Fruit fly (Drosophila melanogaster) whole organism, embryonic: ENCODE measurements around the gene mRpL55.

Experiments used
- ATbp ChIP-seq: fragments of 200-800 bp; sonication (Bioruptor generic); optimal IDR thresholded peaks from 2 replicates; lab custom pipeline; 2017; ENCODE audit warnings: missing biosample characterization, mild to moderate bottlenecking, missing genetic modification characterization, missing genetic modification reagents
- BtbVII ChIP-seq: fragments of 200-800 bp; sonication (Bioruptor generic); optimal IDR thresholded peaks from 3 replicates; lab custom pipeline; 2017; ENCODE audit warnings: missing biosample characterization, mild to moderate bottlenecking, missing genetic modification characterization
- CG10543 ChIP-seq: fragments of 200-800 bp; sonication (Bioruptor generic); optimal IDR thresholded peaks from 3 replicates; lab custom pipeline; 2017; ENCODE audit warnings: missing biosample characterization, mild to moderate bottlenecking, missing genetic modification characterization, moderate library complexity
- CG11085 ChIP-seq: fragments of 200-800 bp; sonication (Bioruptor generic); IDR thresholded peaks from 2 replicates; pipeline ENCODE4 v1.3.6; 2022; ENCODE audit warnings: missing biosample characterization, missing genetic modification characterization
- CG11560 ChIP-seq: fragments of 200-800 bp; sonication (Bioruptor generic); IDR thresholded peaks from 3 replicates; pipeline ENCODE4 v1.3.6; 2022; ENCODE audit warnings: missing biosample characterization, missing genetic modification characterization
- CG14050 ChIP-seq: fragments of 200-800 bp; sonication (Bioruptor generic); IDR thresholded peaks from 3 replicates; pipeline ENCODE4 v1.3.6; 2022; ENCODE audit warnings: missing biosample characterization, missing genetic modification characterization
- CG15073 ChIP-seq: fragments of 200-800 bp; sonication (Bioruptor generic); optimal IDR thresholded peaks from 2 replicates; lab custom pipeline; 2016; ENCODE audit warnings: missing biosample characterization, missing genetic modification characterization
- CG16813 ChIP-seq: fragments of 200-800 bp; sonication (Bioruptor generic); IDR thresholded peaks from 3 replicates; pipeline ENCODE4 v1.3.6; 2022; ENCODE audit warnings: missing biosample characterization, missing genetic modification characterization; ENCODE audit not compliant: partially characterized antibody
- CG17328 ChIP-seq: fragments of 200-800 bp; sonication (Bioruptor generic); IDR thresholded peaks from 2 replicates; pipeline ENCODE4 v1.3.6; 2022; ENCODE audit warnings: missing biosample characterization, missing genetic modification characterization
- CG2120 ChIP-seq: fragments of 200-800 bp; sonication (Bioruptor generic); optimal IDR thresholded peaks from 3 replicates; lab custom pipeline; 2016; ENCODE audit warnings: missing biosample characterization, missing genetic modification characterization
- CG30403 ChIP-seq: fragments of 200-800 bp; sonication (Bioruptor generic); optimal IDR thresholded peaks from 3 replicates; lab custom pipeline; 2016; ENCODE audit warnings: missing biosample characterization, missing genetic modification characterization
- CG31441 ChIP-seq: fragments of 200-800 bp; sonication (Bioruptor generic); IDR thresholded peaks from 2 replicates; pipeline ENCODE4 v1.3.6; 2022; ENCODE audit warnings: missing biosample characterization, missing genetic modification characterization
- CG3407 ChIP-seq: fragments of 200-800 bp; sonication (Bioruptor generic); optimal IDR thresholded peaks from 2 replicates; lab custom pipeline; 2018; ENCODE audit warnings: missing biosample characterization, mild to moderate bottlenecking, missing genetic modification characterization
- CG34422 ChIP-seq: fragments of 200-800 bp; sonication (Bioruptor generic); IDR thresholded peaks from 3 replicates; pipeline ENCODE4 v1.3.6; 2022; ENCODE audit warnings: missing biosample characterization, missing genetic modification characterization
- CG3847 ChIP-seq: fragments of 200-800 bp; sonication (Bioruptor generic); IDR thresholded peaks from 2 replicates; pipeline ENCODE4 v1.3.6; 2022; ENCODE audit warnings: missing biosample characterization, missing genetic modification characterization
- CG4424 ChIP-seq: fragments of 200-800 bp; sonication (Bioruptor generic); optimal IDR thresholded peaks from 3 replicates; lab custom pipeline; 2016; ENCODE audit warnings: missing biosample characterization, missing genetic modification characterization
- CG7786 ChIP-seq: fragments of 200-800 bp; sonication (Bioruptor generic); optimal IDR thresholded peaks from 2 replicates; lab custom pipeline; 2016; ENCODE audit warnings: missing biosample characterization, missing genetic modification characterization
- CG7839 ChIP-seq: fragments of 200-800 bp; sonication (Bioruptor generic); optimal IDR thresholded peaks from 3 replicates; lab custom pipeline; 2018; ENCODE audit warnings: missing biosample characterization, mild to moderate bottlenecking, missing genetic modification characterization, moderate library complexity
- CG8281 ChIP-seq: fragments of 200-800 bp; sonication (Bioruptor generic); optimal IDR thresholded peaks from 2 replicates; lab custom pipeline; 2018; ENCODE audit warnings: missing biosample characterization, mild to moderate bottlenecking, missing genetic modification characterization, moderate library complexity
- CG9876 ChIP-seq: fragments of 200-800 bp; sonication (Bioruptor generic); optimal IDR thresholded peaks from 2 replicates; lab custom pipeline; 2016; ENCODE audit warnings: missing biosample characterization, missing genetic modification characterization
- Dad ChIP-seq: fragments of 200-800 bp; sonication (Bioruptor generic); optimal IDR thresholded peaks from 3 replicates; lab custom pipeline; 2016; ENCODE audit warnings: missing biosample characterization, missing genetic modification characterization
- Dll ChIP-seq: fragments of 200-800 bp; sonication (Bioruptor generic); IDR thresholded peaks from 4 replicates; pipeline ENCODE4 v1.3.6; 2022; ENCODE audit warnings: missing biosample characterization, missing genetic modification characterization; ENCODE audit not compliant: partially characterized antibody
- Gsc ChIP-seq: fragments of 200-800 bp; sonication (Bioruptor generic); IDR thresholded peaks from 2 replicates; pipeline ENCODE4 v1.3.6; 2022; ENCODE audit warnings: missing biosample characterization, missing genetic modification characterization
- Hsf ChIP-seq: fragments of 200-800 bp; sonication (Bioruptor generic); optimal IDR thresholded peaks from 3 replicates; lab custom pipeline; 2016; ENCODE audit warnings: missing biosample characterization, missing genetic modification characterization
- Kr ChIP-seq: fragments of 200-800 bp; sonication (Bioruptor generic); optimal IDR thresholded peaks from 2 replicates; lab custom pipeline; 2017; ENCODE audit warnings: missing biosample characterization, mild to moderate bottlenecking, missing genetic modification characterization
- Max ChIP-seq: fragments of 200-800 bp; sonication (Bioruptor generic); optimal IDR thresholded peaks from 2 replicates; lab custom pipeline; 2016; ENCODE audit warnings: missing biosample characterization, mild to moderate bottlenecking, missing genetic modification characterization
- Med ChIP-seq: fragments of 200-800 bp; sonication (Bioruptor generic); peaks from one replicate; lab custom pipeline; 2016; ENCODE audit warnings: missing biosample characterization, missing genetic modification characterization, mild to moderate bottlenecking, inconsistent platforms, moderate library complexity
- Meics ChIP-seq: fragments of 200-800 bp; sonication (Bioruptor generic); optimal IDR thresholded peaks from 2 replicates; lab custom pipeline; 2017; ENCODE audit warnings: missing biosample characterization, mild to moderate bottlenecking, missing genetic modification characterization
- Mrtf ChIP-seq: fragments of 200-800 bp; sonication (Bioruptor generic); IDR thresholded peaks from 3 replicates; pipeline ENCODE4 v1.3.6; 2022; ENCODE audit warnings: missing biosample characterization, missing genetic modification characterization
- Nf-YC ChIP-seq: fragments of 200-800 bp; optimal IDR thresholded peaks from 3 replicates; lab custom pipeline; 2019; ENCODE audit warnings: missing biosample characterization, mild to moderate bottlenecking, missing genetic modification characterization, moderate library complexity
- Sox102F ChIP-seq: fragments of 200-800 bp; sonication (Bioruptor generic); optimal IDR thresholded peaks from 2 replicates; lab custom pipeline; 2018; ENCODE audit warnings: missing biosample characterization, mild to moderate bottlenecking, missing genetic modification characterization, moderate library complexity
- bab2 ChIP-seq: fragments of 200-800 bp; sonication (Bioruptor generic); optimal IDR thresholded peaks from 2 replicates; lab custom pipeline; 2016; ENCODE audit warnings: missing biosample characterization, missing genetic modification characterization
- br ChIP-seq: fragments of >200 bp; optimal IDR thresholded peaks from 2 replicates; lab custom pipeline; 2017
- chn ChIP-seq: fragments of 200-800 bp; sonication (Bioruptor generic); optimal IDR thresholded peaks from 2 replicates; lab custom pipeline; 2016; ENCODE audit warnings: missing biosample characterization, missing genetic modification characterization
- crol ChIP-seq: fragments of 200-800 bp; sonication (Bioruptor generic); IDR thresholded peaks from 2 replicates; pipeline ENCODE4 v1.3.6; 2022; ENCODE audit warnings: missing biosample characterization, missing genetic modification characterization
- dati ChIP-seq: fragments of 200-800 bp; sonication (Bioruptor generic); IDR thresholded peaks from 2 replicates; pipeline ENCODE4 v1.3.6; 2022; ENCODE audit warnings: missing biosample characterization, missing genetic modification characterization
- ewg ChIP-seq: fragments of 200-800 bp; sonication (Bioruptor generic); optimal IDR thresholded peaks from 3 replicates; lab custom pipeline; 2017; ENCODE audit warnings: mild to moderate bottlenecking, missing biosample characterization, missing genetic modification reagents, missing genetic modification characterization
- gfzf ChIP-seq: fragments of 200-800 bp; sonication (Bioruptor generic); optimal IDR thresholded peaks from 2 replicates; lab custom pipeline; 2016; ENCODE audit warnings: missing biosample characterization, mild to moderate bottlenecking, missing genetic modification characterization, moderate library complexity
- gro ChIP-seq: fragments of 200-800 bp; sonication (Bioruptor generic); optimal IDR thresholded peaks from 2 replicates; lab custom pipeline; 2016; ENCODE audit warnings: missing biosample characterization, missing genetic modification characterization
- insv ChIP-seq, 2 experiments: fragments of 200-800 bp; sonication (Bioruptor generic); optimal IDR thresholded peaks; 3 replicates each; lab custom pipeline; 2016 to 2018; ENCODE audit warnings: missing biosample characterization in 2 of 2, missing genetic modification characterization in 2 of 2
- nau ChIP-seq: fragments of 200-800 bp; sonication (Bioruptor generic); optimal IDR thresholded peaks from 3 replicates; lab custom pipeline; 2017; ENCODE audit warnings: missing biosample characterization, mild to moderate bottlenecking, missing genetic modification characterization, missing genetic modification reagents
- org-1 ChIP-seq: fragments of 200-800 bp; sonication (Bioruptor generic); optimal IDR thresholded peaks from 2 replicates; lab custom pipeline; 2017; ENCODE audit warnings: missing biosample characterization, missing genetic modification characterization
- p53 ChIP-seq: fragments of 200-800 bp; sonication (Bioruptor generic); optimal IDR thresholded peaks from 2 replicates; lab custom pipeline; 2016; ENCODE audit warnings: missing biosample characterization, missing genetic modification characterization
- pita ChIP-seq: fragments of 200-800 bp; sonication (Bioruptor generic); optimal IDR thresholded peaks from 2 replicates; lab custom pipeline; 2017; ENCODE audit warnings: missing biosample characterization, mild to moderate bottlenecking, missing genetic modification characterization
- psq ChIP-seq: fragments of 200-800 bp; sonication (Bioruptor generic); optimal IDR thresholded peaks from 2 replicates; lab custom pipeline; 2017; ENCODE audit warnings: missing biosample characterization, missing genetic modification characterization
- ranshi ChIP-seq: fragments of 200-800 bp; sonication (Bioruptor generic); IDR thresholded peaks from 2 replicates; pipeline ENCODE4 v1.3.6; 2022; ENCODE audit warnings: missing biosample characterization, missing genetic modification characterization
- sna ChIP-seq: fragments of 200-800 bp; sonication (Bioruptor generic); IDR thresholded peaks from 2 replicates; pipeline ENCODE4 v1.3.6; 2022; ENCODE audit warnings: missing biosample characterization, missing genetic modification characterization; ENCODE audit not compliant: partially characterized antibody
- sqz ChIP-seq: fragments of 200-800 bp; sonication (Bioruptor generic); optimal IDR thresholded peaks from 3 replicates; lab custom pipeline; 2018; ENCODE audit warnings: missing biosample characterization, mild to moderate bottlenecking, missing genetic modification characterization
- usp ChIP-seq: fragments of >200 bp; optimal IDR thresholded peaks from 2 replicates; lab custom pipeline; 2017; ENCODE audit warnings: missing biosample characterization, missing genetic modification characterization
- z ChIP-seq: fragments of 200-800 bp; sonication (Bioruptor generic); IDR thresholded peaks from 3 replicates; pipeline ENCODE4 v1.3.6; 2022; ENCODE audit warnings: missing biosample characterization, missing genetic modification characterization

The mRpL55 gene

DNA sequence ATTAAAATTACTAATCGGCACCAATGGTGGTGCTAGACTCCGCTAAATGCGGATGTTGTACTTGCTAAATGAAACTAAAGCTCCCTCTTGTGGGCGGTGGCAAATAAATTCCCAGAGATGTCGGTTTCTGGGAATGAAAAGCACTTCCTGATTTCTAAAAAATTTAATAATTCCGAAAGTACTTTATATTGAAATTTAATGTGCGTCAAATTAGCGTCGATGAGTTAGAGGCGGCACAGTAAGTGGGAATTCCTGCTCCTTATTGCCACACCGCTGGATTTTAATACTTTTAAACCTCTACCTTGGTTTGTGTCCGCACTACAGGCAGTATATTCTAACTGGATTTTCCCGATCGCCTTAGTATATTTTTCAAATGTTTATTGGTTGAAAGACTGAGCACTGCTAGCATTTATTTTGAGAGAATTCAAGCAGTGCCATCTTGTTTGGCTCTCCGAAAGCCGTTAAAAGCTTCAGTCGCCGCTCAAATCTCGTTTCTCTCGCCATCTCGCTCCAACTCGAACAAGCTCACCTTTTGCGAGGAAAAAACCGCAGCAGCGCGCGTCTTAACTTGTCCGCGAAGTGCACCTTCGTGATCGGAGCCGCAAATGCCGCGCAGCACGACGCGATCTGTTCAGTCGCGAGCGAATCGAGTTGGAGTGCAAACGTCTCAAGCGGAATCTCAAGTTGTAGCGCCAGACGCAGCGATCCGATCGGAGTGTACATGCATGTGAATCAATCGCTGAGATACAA is 1.8 kb upstream of the mRpL55 start, which contains the start of gene CG6040 (continued):
- TF ChIP-seq chn (GFP tag; lab: Kevin White, UChicago) (peak; percentile 55), Nf-YC (tag; lab: Kevin White, UChicago) (peak; percentile 24), CG11085 (GFP tag; lab: Robert Waterston, UW) (no peak), CG8281 (peak; percentile 88), Mrtf (GFP tag; lab: Robert Waterston, UW) (no peak), crol (GFP tag; lab: Robert Waterston, UW) (no peak), bab2 (GFP tag; lab: Kevin White, UChicago) (peak; percentile 37), CG3847 (GFP tag; lab: Robert Waterston, UW) (peak; percentile 44), Dad (GFP tag; lab: Kevin White, UChicago) (no peak), insv (GFP tag; optimal IDR thresholded peaks at IDR 0.05; lab: Kevin White, UChicago) (peak; percentile 80 to 99), CG30403 (GFP tag; lab: Kevin White, UChicago) (peak; percentile 42), CG15073 (GFP tag; lab: Kevin White, UChicago) (no peak), z (peak; percentile 81), nau (GFP tag; lab: Kevin White, UChicago) (no peak), gro (no peak), sqz (GFP tag; lab: Kevin White, UChicago) (no peak), ewg (GFP tag; lab: Kevin White, UChicago) (peak; percentile 3), CG31441 (GFP tag; lab: Robert Waterston, UW) (peak; percentile 45; the same call in 1 of the 2 replicates), org-1 (GFP tag; lab: Kevin White, UChicago) (no peak), Meics (peak; percentile 34), dati (GFP tag; lab: Robert Waterston, UW) (no peak), Kr (GFP tag; lab: Kevin White, UChicago) (no peak), usp (no peak), CG16813 (GFP tag; lab: Robert Waterston, UW) (peak; percentile 26; the same call in 2 of the 3 replicates), CG14050 (GFP tag; lab: Robert Waterston, UW) (no peak), Hsf (GFP tag; lab: Kevin White, UChicago) (peak; percentile 66), BtbVII (no peak), br (no peak), Gsc (GFP tag; lab: Robert Waterston, UW) (no peak), CG9876 (GFP tag; lab: Kevin White, UChicago) (peak; percentile 41), p53 (GFP tag; lab: Kevin White, UChicago) (peak; percentile 88), Sox102F (GFP tag; lab: Kevin White, UChicago) (peak; percentile 32), CG11560 (peak; percentile 60; the same call in 2 of the 3 replicates), CG2120 (peak; percentile 61), CG10543 (GFP tag; lab: Kevin White, UChicago) (peak; percentile 17), ranshi (GFP tag; lab: Robert Waterston, UW) (peak; percentile 52), sna (GFP tag; lab: Robert Waterston, UW) (no peak), CG17328 (GFP tag; lab: Robert Waterston, UW) (peak; percentile 34; the same call in 1 of the 2 replicates), pita (GFP tag; lab: Kevin White, UChicago) (peak; percentile 92), CG7786 (GFP tag; lab: Kevin White, UChicago) (peak; percentile 45), psq (GFP tag; lab: Kevin White, UChicago) (no peak), Max (peak; percentile 68), Med (peak; percentile 94), Dll (GFP tag; lab: Robert Waterston, UW) (0 out of 4 replicates have a peak, but pooled peaks have one; percentile 16), CG4424 (GFP tag; lab: Kevin White, UChicago) (peak; percentile 34), ATbp (no peak), CG7839 (peak; percentile 15), CG34422 (0 out of 3 replicates have a peak, but pooled peaks have one; percentile 27), CG3407 (peak; percentile 17), gfzf (peak; percentile 91)
